Worm (Caenorhabditis elegans): ENCODE measurements around the gene sdz-33.

ce11 chrIII:11881549-11881948 is 25.7 kb upstream of the sdz-33 start:
- TF ChIP-seq hlh-30 (tag; optimal IDR thresholded peaks at IDR 0.05; ENCODE audit: insufficient read depth) (no peak), lin-39 (tag; optimal IDR thresholded peaks at IDR 0.05) (no peak), dve-1 (tag; optimal IDR thresholded peaks at IDR 0.05; ENCODE audit: insufficient read depth) (peak; percentile 85), ztf-11 (tag; optimal IDR thresholded peaks at IDR 0.05) (no peak), aly-2 (tag; optimal IDR thresholded peaks at IDR 0.05) (no peak), ama-1 (optimal IDR thresholded peaks at IDR 0.05) (no peak), skn-1 (tag; optimal IDR thresholded peaks at IDR 0.05) (no peak), hmg-1.1 (GFP tag; IDR thresholded peaks at IDR 0.05) (no peak), F10B5.3 (tag; optimal IDR thresholded peaks at IDR 0.05) (no peak), nhr-11 (tag; optimal IDR thresholded peaks at IDR 0.05) (no peak), snpc-4 (tag; optimal IDR thresholded peaks at IDR 0.05) (no peak), zfp-3 (GFP tag; conservative IDR thresholded peaks at IDR 0.05) (no peak), mxl-2 (GFP tag; conservative IDR thresholded peaks at IDR 0.05) (no peak)

Measured in whole organism, L4 larva.